Fruit fly (Drosophila melanogaster) whole organism, embryonic: ENCODE results near the gene Rpt6R.

Experiments
- Antp ChIP-seq: fragments of 200-800 bp; sonication (Bioruptor generic); optimal IDR thresholded peaks from 3 replicates; lab custom pipeline; 2016; ENCODE audit warnings: missing biosample characterization, missing genetic modification characterization
- CG12104 ChIP-seq: fragments of 200-800 bp; sonication (Bioruptor generic); optimal IDR thresholded peaks from 3 replicates; lab custom pipeline; 2016; ENCODE audit warnings: missing biosample characterization, missing genetic modification characterization
- CG12659 ChIP-seq: fragments of 200-800 bp; sonication (Bioruptor generic); optimal IDR thresholded peaks from 3 replicates; lab custom pipeline; 2017; ENCODE audit warnings: mild to moderate bottlenecking, missing biosample characterization, missing genetic modification reagents, missing genetic modification characterization
- CG13894 ChIP-seq: fragments of 200-800 bp; sonication (Bioruptor generic); optimal IDR thresholded peaks from 3 replicates; lab custom pipeline; 2018; ENCODE audit warnings: missing biosample characterization, mild to moderate bottlenecking, missing genetic modification characterization, moderate library complexity
- CG15514 ChIP-seq: fragments of 200-800 bp; sonication (Bioruptor generic); optimal IDR thresholded peaks from 3 replicates; lab custom pipeline; 2017; ENCODE audit warnings: missing biosample characterization, missing genetic modification characterization, mild to moderate bottlenecking, moderate library complexity, missing genetic modification reagents
- CG15696 ChIP-seq: fragments of 200-800 bp; sonication (Bioruptor generic); optimal IDR thresholded peaks from 2 replicates; lab custom pipeline; 2019; ENCODE audit warnings: missing biosample characterization, mild to moderate bottlenecking, missing genetic modification characterization, moderate library complexity
- CG17359 ChIP-seq: fragments of 200-800 bp; sonication (Bioruptor generic); optimal IDR thresholded peaks from 3 replicates; lab custom pipeline; 2018; ENCODE audit warnings: missing biosample characterization, mild to moderate bottlenecking, missing genetic modification characterization, moderate library complexity
- CG17361 ChIP-seq: fragments of 200-800 bp; sonication (Bioruptor generic); IDR thresholded peaks from 3 replicates; pipeline ENCODE4 v1.3.6; 2022; ENCODE audit warnings: missing biosample characterization, missing genetic modification characterization
- CG17612 ChIP-seq: fragments of 200-800 bp; sonication (Bioruptor generic); IDR thresholded peaks from 2 replicates; pipeline ENCODE4 v1.3.6; 2022; ENCODE audit warnings: missing biosample characterization, missing genetic modification characterization
- CG17829 ChIP-seq: fragments of 200-800 bp; optimal IDR thresholded peaks from 2 replicates; lab custom pipeline; 2019; ENCODE audit warnings: missing biosample characterization, mild to moderate bottlenecking, missing genetic modification characterization, moderate library complexity
- CG2120 ChIP-seq: fragments of 200-800 bp; sonication (Bioruptor generic); optimal IDR thresholded peaks from 3 replicates; lab custom pipeline; 2016; ENCODE audit warnings: missing biosample characterization, missing genetic modification characterization
- CG2678 ChIP-seq: fragments of 200-800 bp; sonication (Bioruptor generic); optimal IDR thresholded peaks from 3 replicates; lab custom pipeline; 2019; ENCODE audit warnings: missing biosample characterization, mild to moderate bottlenecking, missing genetic modification characterization, moderate library complexity
- CG2889 ChIP-seq: fragments of 200-800 bp; sonication (Bioruptor generic); IDR thresholded peaks from 3 replicates; pipeline ENCODE4 v1.3.6; 2022; ENCODE audit warnings: missing biosample characterization, missing genetic modification characterization
- CG34376 ChIP-seq: fragments of 200-800 bp; sonication (Bioruptor generic); optimal IDR thresholded peaks from 2 replicates; lab custom pipeline; 2018; ENCODE audit warnings: missing biosample characterization, mild to moderate bottlenecking, missing genetic modification characterization
- CG4282 ChIP-seq: fragments of 200-800 bp; sonication (Bioruptor generic); optimal IDR thresholded peaks from 2 replicates; lab custom pipeline; 2016; ENCODE audit warnings: missing biosample characterization, missing genetic modification characterization
- CG43689 ChIP-seq: fragments of 200-800 bp; sonication (Bioruptor generic); IDR thresholded peaks from 2 replicates; pipeline ENCODE4 v1.3.6; 2022; ENCODE audit warnings: missing biosample characterization, missing genetic modification characterization
- CG6175 ChIP-seq: fragments of 200-800 bp; sonication (Bioruptor generic); IDR thresholded peaks from 3 replicates; pipeline ENCODE4 v1.3.6; 2022; ENCODE audit warnings: missing biosample characterization, missing genetic modification characterization
- CG6654 ChIP-seq: fragments of 200-800 bp; sonication (Bioruptor generic); optimal IDR thresholded peaks from 2 replicates; lab custom pipeline; 2017; ENCODE audit warnings: missing biosample characterization, mild to moderate bottlenecking, missing genetic modification characterization
- CG6765 ChIP-seq: fragments of 200-800 bp; sonication (Bioruptor generic); optimal IDR thresholded peaks from 3 replicates; lab custom pipeline; 2017; ENCODE audit warnings: missing biosample characterization, mild to moderate bottlenecking, missing genetic modification characterization
- CG7987 ChIP-seq: fragments of 200-800 bp; sonication (Bioruptor generic); optimal IDR thresholded peaks from 2 replicates; lab custom pipeline; 2018; ENCODE audit warnings: missing biosample characterization, mild to moderate bottlenecking, missing genetic modification characterization, moderate library complexity
- CG9727 ChIP-seq: fragments of 200-800 bp; sonication (Bioruptor generic); optimal IDR thresholded peaks from 3 replicates; lab custom pipeline; 2017; ENCODE audit warnings: missing biosample characterization, mild to moderate bottlenecking, missing genetic modification characterization
- CG9876 ChIP-seq: fragments of 200-800 bp; sonication (Bioruptor generic); optimal IDR thresholded peaks from 2 replicates; lab custom pipeline; 2016; ENCODE audit warnings: missing biosample characterization, missing genetic modification characterization
- CG9932 ChIP-seq: fragments of 200-800 bp; sonication (Bioruptor generic); IDR thresholded peaks from 2 replicates; pipeline ENCODE4 v1.3.6; 2022; ENCODE audit warnings: missing biosample characterization, missing genetic modification characterization
- Dad ChIP-seq: fragments of 200-800 bp; sonication (Bioruptor generic); optimal IDR thresholded peaks from 3 replicates; lab custom pipeline; 2016; ENCODE audit warnings: missing biosample characterization, missing genetic modification characterization
- Dek ChIP-seq: fragments of 200-800 bp; sonication (Bioruptor generic); optimal IDR thresholded peaks from 3 replicates; lab custom pipeline; 2019; ENCODE audit warnings: missing biosample characterization, mild to moderate bottlenecking, missing genetic modification characterization, moderate library complexity
- Drgx ChIP-seq: fragments of 200-800 bp; sonication (Bioruptor generic); IDR thresholded peaks from 2 replicates; pipeline ENCODE4 v1.3.6; 2022; ENCODE audit warnings: missing biosample characterization, missing genetic modification characterization
- Gsc ChIP-seq: fragments of 200-800 bp; sonication (Bioruptor generic); IDR thresholded peaks from 2 replicates; pipeline ENCODE4 v1.3.6; 2022; ENCODE audit warnings: missing biosample characterization, missing genetic modification characterization
- Hr51 ChIP-seq, 2 experiments: fragments of 200-800 bp; sonication (Bioruptor generic); optimal IDR thresholded peaks; 2 replicates in 1 of 2; 3 replicates in 1 of 2; lab custom pipeline; 2016 to 2018; ENCODE audit warnings: missing biosample characterization in 2 of 2, missing genetic modification characterization in 2 of 2, mild to moderate bottlenecking in 1 of 2, moderate library complexity in 1 of 2
- Hr78 ChIP-seq, 2 experiments: fragments of 200-800 bp in 1 of 2; fragments of >200 bp in 1 of 2; sonication (Bioruptor generic) in 1 of 2; optimal IDR thresholded peaks; 2 replicates each; lab custom pipeline; 2017 to 2019; ENCODE audit warnings: missing biosample characterization in 2 of 2, missing genetic modification characterization in 2 of 2, mild to moderate bottlenecking in 1 of 2, moderate library complexity in 1 of 2
- MTF-1 ChIP-seq: fragments of 200-800 bp; sonication (Bioruptor generic); optimal IDR thresholded peaks from 2 replicates; lab custom pipeline; 2018; ENCODE audit warnings: missing biosample characterization, mild to moderate bottlenecking, missing genetic modification characterization, borderline replicate concordance
- NFAT ChIP-seq: fragments of 200-800 bp; sonication (Bioruptor generic); IDR thresholded peaks from 2 replicates; pipeline ENCODE4 v1.3.6; 2022; ENCODE audit warnings: missing biosample characterization, missing genetic modification characterization
- Nf-YC ChIP-seq: fragments of 200-800 bp; optimal IDR thresholded peaks from 3 replicates; lab custom pipeline; 2019; ENCODE audit warnings: missing biosample characterization, mild to moderate bottlenecking, missing genetic modification characterization, moderate library complexity
- Pdp1 ChIP-seq, 2 experiments: fragments of 200-800 bp; sonication (Bioruptor generic); optimal IDR thresholded peaks; 3 replicates each; lab custom pipeline; 2016; ENCODE audit warnings: missing biosample characterization in 2 of 2, missing genetic modification characterization in 2 of 2, mild to moderate bottlenecking in 1 of 2, moderate library complexity in 1 of 2
- ci ChIP-seq: fragments of 200-800 bp; sonication (Bioruptor generic); IDR thresholded peaks from 3 replicates; pipeline ENCODE4 v1.3.6; 2022; ENCODE audit warnings: missing biosample characterization, missing genetic modification characterization
- da ChIP-seq: fragments of 200-800 bp; sonication (Bioruptor generic); optimal IDR thresholded peaks from 2 replicates; lab custom pipeline; 2016; ENCODE audit warnings: missing biosample characterization, missing genetic modification characterization
- dysf ChIP-seq: fragments of 200-800 bp; sonication (Bioruptor generic); IDR thresholded peaks from 3 replicates; pipeline ENCODE4 v1.3.6; 2022; ENCODE audit warnings: missing biosample characterization, missing genetic modification characterization
- gem ChIP-seq: fragments of 200-800 bp; sonication (Bioruptor generic); optimal IDR thresholded peaks from 2 replicates; lab custom pipeline; 2019; ENCODE audit warnings: missing biosample characterization, mild to moderate bottlenecking, missing genetic modification characterization, moderate library complexity
- gro ChIP-seq: fragments of 200-800 bp; sonication (Bioruptor generic); optimal IDR thresholded peaks from 2 replicates; lab custom pipeline; 2016; ENCODE audit warnings: missing biosample characterization, missing genetic modification characterization
- insv ChIP-seq, 2 experiments: fragments of 200-800 bp; sonication (Bioruptor generic); optimal IDR thresholded peaks; 3 replicates each; lab custom pipeline; 2016 to 2018; ENCODE audit warnings: missing biosample characterization in 2 of 2, missing genetic modification characterization in 2 of 2
- kah ChIP-seq: fragments of 200-800 bp; sonication (Bioruptor generic); optimal IDR thresholded peaks from 2 replicates; lab custom pipeline; 2018; ENCODE audit warnings: missing biosample characterization, mild to moderate bottlenecking, missing genetic modification characterization
- luna ChIP-seq: fragments of 200-800 bp; sonication (Bioruptor generic); optimal IDR thresholded peaks from 2 replicates; lab custom pipeline; 2016; ENCODE audit warnings: missing biosample characterization, missing genetic modification characterization
- maf-S ChIP-seq: fragments of 200-800 bp; sonication (Bioruptor generic); optimal IDR thresholded peaks from 2 replicates; lab custom pipeline; 2016; ENCODE audit warnings: missing biosample characterization, missing genetic modification characterization
- mirr ChIP-seq: fragments of 200-800 bp; sonication (Bioruptor generic); optimal IDR thresholded peaks from 3 replicates; lab custom pipeline; 2018; ENCODE audit warnings: missing biosample characterization, mild to moderate bottlenecking, missing genetic modification characterization
- oc ChIP-seq: fragments of 200-800 bp; sonication (Bioruptor generic); optimal IDR thresholded peaks from 2 replicates; lab custom pipeline; 2018; ENCODE audit warnings: missing biosample characterization, mild to moderate bottlenecking, missing genetic modification characterization, moderate library complexity
- peb ChIP-seq: fragments of 200-800 bp; sonication (Bioruptor generic); IDR thresholded peaks from 2 replicates; pipeline ENCODE4 v1.3.6; 2022; ENCODE audit warnings: missing biosample characterization, missing genetic modification characterization
- repo ChIP-seq: fragments of 200-800 bp; sonication (Bioruptor generic); optimal IDR thresholded peaks from 2 replicates; lab custom pipeline; 2016; ENCODE audit warnings: missing biosample characterization, missing genetic modification characterization
- run ChIP-seq: fragments of 200-800 bp; sonication (Bioruptor generic); optimal IDR thresholded peaks from 3 replicates; lab custom pipeline; 2018; ENCODE audit warnings: missing biosample characterization, mild to moderate bottlenecking, missing genetic modification characterization
- sna ChIP-seq: fragments of 200-800 bp; sonication (Bioruptor generic); IDR thresholded peaks from 2 replicates; pipeline ENCODE4 v1.3.6; 2022; ENCODE audit warnings: missing biosample characterization, missing genetic modification characterization; ENCODE audit not compliant: partially characterized antibody
- sug ChIP-seq: fragments of 200-800 bp; optimal IDR thresholded peaks from 2 replicates; lab custom pipeline; 2019; ENCODE audit warnings: missing biosample characterization, mild to moderate bottlenecking, missing genetic modification characterization, moderate library complexity
- ttk ChIP-seq: fragments of 200-800 bp; sonication (Bioruptor generic); IDR thresholded peaks from 2 replicates; pipeline ENCODE4 v2.1.2; 2022; ENCODE audit warnings: missing biosample characterization, missing genetic modification characterization
- zfh2 ChIP-seq: fragments of 200-800 bp; sonication (Bioruptor generic); optimal IDR thresholded peaks from 2 replicates; lab custom pipeline; 2016; ENCODE audit warnings: missing biosample characterization, missing genetic modification characterization

Gene Rpt6R

DNA sequence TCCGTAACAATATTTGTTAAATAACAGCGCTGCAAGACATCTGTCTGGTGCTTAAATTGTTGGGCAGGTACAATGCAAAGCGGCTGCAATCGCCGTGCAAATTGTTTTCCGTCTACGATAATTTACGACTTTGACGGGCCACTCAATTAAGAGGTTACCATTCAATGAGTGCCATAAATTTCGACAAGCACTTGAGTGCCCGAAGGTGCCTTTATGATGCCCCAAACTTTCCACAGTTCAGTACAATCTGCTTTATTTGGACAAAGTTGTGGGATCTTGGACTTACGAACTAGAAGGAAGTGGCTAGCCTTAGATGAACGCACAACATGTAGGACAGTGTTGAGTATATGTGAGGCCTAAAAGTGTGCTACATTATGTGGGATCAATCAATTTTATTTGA, 9.2 kb upstream of the Rpt6R start:
- TF ChIP-seq Dek, result no peak
- TF ChIP-seq CG6765 (GFP tag; lab: Kevin White, UChicago), result no peak
- TF ChIP-seq CG17359 (tag; lab: Kevin White, UChicago), result no peak
- TF ChIP-seq CG34376 (GFP tag; lab: Kevin White, UChicago), result peak; percentile 50
- TF ChIP-seq ttk (GFP tag; lab: Robert Waterston, UW), result no peak
- TF ChIP-seq ci (GFP tag; lab: Robert Waterston, UW), result no peak
- TF ChIP-seq da, result no peak
- no peak for TF ChIP-seq CG12104 (GFP tag; lab: Kevin White, UChicago)
- no peak for TF ChIP-seq CG2120
- no peak for TF ChIP-seq Gsc (GFP tag; lab: Robert Waterston, UW)
- TF ChIP-seq CG6654, result no peak
- TF ChIP-seq CG7987 (GFP tag; lab: Kevin White, UChicago), result no peak
- peak; percentile 25 for TF ChIP-seq CG13894 (tag; lab: Kevin White, UChicago)
- no peak for TF ChIP-seq Pdp1 (GFP tag; optimal IDR thresholded peaks at IDR 0.05; lab: Kevin White, UChicago)
- TF ChIP-seq CG2889 (GFP tag; lab: Robert Waterston, UW), result 0 out of 3 replicates have a peak, but pooled peaks have one; percentile 39
- TF ChIP-seq gro (GFP tag; lab: Kevin White, UChicago), result no peak
- no peak for TF ChIP-seq Antp
- TF ChIP-seq Hr78 (GFP tag; optimal IDR thresholded peaks at IDR 0.05; lab: Kevin White, UChicago), result no peak
- TF ChIP-seq CG15696 (tag; lab: Kevin White, UChicago), result no peak
- TF ChIP-seq CG43689 (GFP tag; lab: Robert Waterston, UW), result no peak
- TF ChIP-seq CG9727 (GFP tag; lab: Kevin White, UChicago), result no peak
- TF ChIP-seq repo, result no peak
- TF ChIP-seq Nf-YC, result no peak
- no peak for TF ChIP-seq oc
- TF ChIP-seq maf-S, result no peak
- TF ChIP-seq sug, result peak; percentile 58
- no peak for TF ChIP-seq NFAT (GFP tag; lab: Robert Waterston, UW)
- peak; percentile 9 for TF ChIP-seq CG2678 (tag; lab: Kevin White, UChicago)
- TF ChIP-seq kah (GFP tag; lab: Kevin White, UChicago), result no peak
- no peak for TF ChIP-seq luna (GFP tag; lab: Kevin White, UChicago)
- TF ChIP-seq CG9876 (GFP tag; lab: Kevin White, UChicago), result no peak
- no peak for TF ChIP-seq peb (GFP tag; lab: Robert Waterston, UW)
- 0 out of 3 replicates have a peak, but pooled peaks have one; percentile 7 for TF ChIP-seq dysf (GFP tag; lab: Robert Waterston, UW)
- TF ChIP-seq CG17361 (GFP tag; lab: Robert Waterston, UW), result no peak
- peak; percentile 41 for TF ChIP-seq CG15514
- peak; percentile 24 for TF ChIP-seq mirr (GFP tag; lab: Kevin White, UChicago)
- TF ChIP-seq CG4282, result no peak
- TF ChIP-seq CG17829 (tag; lab: Kevin White, UChicago), result no peak
- no peak for TF ChIP-seq run
- TF ChIP-seq Drgx, result no peak
- TF ChIP-seq MTF-1 (GFP tag; lab: Kevin White, UChicago), result no peak
- no peak for TF ChIP-seq zfh2 (GFP tag; lab: Kevin White, UChicago)
- TF ChIP-seq Hr51 (GFP tag; optimal IDR thresholded peaks at IDR 0.05; lab: Kevin White, UChicago), result no peak
- no peak for TF ChIP-seq CG6175 (GFP tag; lab: Robert Waterston, UW)
- no peak for TF ChIP-seq CG17612 (GFP tag; lab: Robert Waterston, UW)
- TF ChIP-seq CG12659 (GFP tag; lab: Kevin White, UChicago), result no peak
- no peak for TF ChIP-seq sna (GFP tag; lab: Robert Waterston, UW)
- TF ChIP-seq gem (tag; lab: Kevin White, UChicago), result no peak
- TF ChIP-seq Dad (GFP tag; lab: Kevin White, UChicago), result no peak
- no peak for TF ChIP-seq insv (GFP tag; optimal IDR thresholded peaks at IDR 0.05; lab: Kevin White, UChicago)
- no peak for TF ChIP-seq CG9932 (GFP tag; lab: Robert Waterston, UW)
